Fruit fly (Drosophila melanogaster): Measurements from ENCODE around the gene CG8191.

The CG8191 gene

DNA sequence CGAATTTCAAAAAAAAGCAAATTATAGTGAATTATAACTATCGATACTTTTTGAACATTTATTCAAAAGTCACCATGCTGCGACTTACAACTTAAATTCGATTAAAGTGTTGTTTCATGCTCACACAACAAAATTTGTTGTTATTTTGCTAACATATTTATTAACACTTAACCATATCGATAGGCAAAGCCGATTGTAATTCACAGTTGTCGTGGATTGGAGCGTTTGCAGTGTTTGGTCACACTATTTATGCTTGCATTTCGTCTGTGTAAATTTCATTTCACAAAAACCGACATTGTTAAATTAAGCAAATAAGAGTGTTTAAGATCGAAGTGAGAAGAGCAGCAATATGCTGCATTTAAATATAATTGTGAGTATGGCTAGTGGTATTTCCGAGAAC, 19.6 kb upstream of the CG8191 start, which contains the start of gene HUWE1 (continued):
- no peak for TF ChIP-seq CG16779 (tag; optimal IDR thresholded peaks at IDR 0.05)
- no peak for TF ChIP-seq CG11762 (GFP tag; optimal IDR thresholded peaks at IDR 0.05; ENCODE audit: insufficient read depth)
- TF ChIP-seq ss (GFP tag; optimal IDR thresholded peaks at IDR 0.05) = no peak
- no peak for TF ChIP-seq Sox15 (GFP tag; optimal IDR thresholded peaks at IDR 0.05)
- TF ChIP-seq CG15336 (GFP tag; IDR thresholded peaks at IDR 0.05) = 0 out of 2 replicates have a peak, but pooled peaks have one; percentile 14
- TF ChIP-seq CG10631 (GFP tag; optimal IDR thresholded peaks at IDR 0.05) = no peak
- TF ChIP-seq OdsH (GFP tag; optimal IDR thresholded peaks at IDR 0.05) = no peak
- no peak for TF ChIP-seq CG8632 (GFP tag; optimal IDR thresholded peaks at IDR 0.05)
- no peak for TF ChIP-seq CG32006 (GFP tag; optimal IDR thresholded peaks at IDR 0.05)
- TF ChIP-seq Eip75B (GFP tag; optimal IDR thresholded peaks at IDR 0.05) = no peak
- peak; percentile 25 for TF ChIP-seq dsx (GFP tag; optimal IDR thresholded peaks at IDR 0.05; ENCODE audit: poor library complexity, severe bottlenecking)
- TF ChIP-seq CG6792 (GFP tag; optimal IDR thresholded peaks at IDR 0.05) = no peak
- no peak for TF ChIP-seq CG10669 (GFP tag; optimal IDR thresholded peaks at IDR 0.05)

DNA sequence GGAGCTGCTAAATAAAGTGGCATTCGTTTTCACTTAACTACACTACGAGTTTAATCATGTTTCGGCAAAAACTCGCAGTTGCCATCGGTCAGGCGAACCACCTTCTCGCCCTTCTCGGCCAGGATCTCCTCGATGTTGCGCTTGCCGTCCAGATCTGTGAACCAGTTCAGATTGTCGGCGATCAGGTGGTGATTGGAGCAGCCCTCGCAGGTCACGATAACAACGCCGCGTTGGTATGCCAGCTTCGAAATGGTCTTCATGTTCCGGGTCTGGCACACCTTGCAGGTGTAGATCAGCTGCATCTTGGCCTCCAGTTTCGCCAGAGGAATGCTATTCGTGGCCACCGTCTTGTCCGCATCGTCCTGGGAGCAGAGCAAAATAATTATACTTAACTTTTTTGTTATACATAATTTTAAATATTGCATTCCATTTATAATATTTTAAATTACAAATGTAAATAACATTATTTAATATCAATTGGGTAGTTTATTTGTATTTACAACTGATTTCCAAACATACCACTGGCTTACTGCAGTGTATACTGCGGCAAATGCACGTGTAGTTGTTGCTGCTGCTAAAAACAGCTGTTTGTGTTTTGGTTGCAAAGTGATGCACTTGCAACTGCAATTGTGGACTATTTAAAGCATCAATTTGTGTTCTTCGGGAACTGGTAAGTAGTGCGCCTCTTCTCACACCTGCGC, 1.4 kb downstream of the CG8191 start:
- TF ChIP-seq cyc (GFP tag; optimal IDR thresholded peaks at IDR 0.05) = no peak
- peak; percentile 60 for TF ChIP-seq CG15336 (GFP tag; IDR thresholded peaks at IDR 0.05)
- no peak for TF ChIP-seq CG8632 (GFP tag; optimal IDR thresholded peaks at IDR 0.05)
- TF ChIP-seq CG6163 (GFP tag; IDR thresholded peaks at IDR 0.05) = peak; percentile 47; the same call in 1 of the 3 replicates
- TF ChIP-seq Hr39 (GFP tag; optimal IDR thresholded peaks at IDR 0.05) = no peak
- no peak for TF ChIP-seq Hr38 (GFP tag; optimal IDR thresholded peaks at IDR 0.05)
- no peak for TF ChIP-seq Sox14 (GFP tag; optimal IDR thresholded peaks at IDR 0.05)
- TF ChIP-seq Gug (GFP tag; IDR thresholded peaks at IDR 0.05) = no peak
- no peak for TF ChIP-seq dac (GFP tag; optimal IDR thresholded peaks at IDR 0.05)
- TF ChIP-seq achi (GFP tag; optimal IDR thresholded peaks at IDR 0.05) = no peak
- TF ChIP-seq OdsH (GFP tag; optimal IDR thresholded peaks at IDR 0.05) = no peak
- peak; percentile 32 for TF ChIP-seq Eip78C (GFP tag)
- no peak for TF ChIP-seq CG4318 (GFP tag; optimal IDR thresholded peaks at IDR 0.05)
- no peak for TF ChIP-seq spab (GFP tag; optimal IDR thresholded peaks at IDR 0.05)
- no peak for TF ChIP-seq Ets21C (GFP tag; optimal IDR thresholded peaks at IDR 0.05)
- no peak for TF ChIP-seq dsx (GFP tag; optimal IDR thresholded peaks at IDR 0.05; ENCODE audit: poor library complexity, severe bottlenecking)
- TF ChIP-seq fkh (GFP tag; optimal IDR thresholded peaks at IDR 0.05) = no peak
- no peak for TF ChIP-seq CG3032 (tag; optimal IDR thresholded peaks at IDR 0.05)
- peak; percentile 72 for TF ChIP-seq eg (GFP tag; IDR thresholded peaks at IDR 0.05)
- no peak for TF ChIP-seq Met (GFP tag; optimal IDR thresholded peaks at IDR 0.05)
- TF ChIP-seq CG10631 (GFP tag; optimal IDR thresholded peaks at IDR 0.05) = no peak
- no peak for TF ChIP-seq pdm3 (GFP tag; optimal IDR thresholded peaks at IDR 0.05)
- no peak for TF ChIP-seq net (GFP tag; optimal IDR thresholded peaks at IDR 0.05)
- TF ChIP-seq CG8119 (GFP tag; IDR thresholded peaks at IDR 0.05) = peak; percentile 26; the same call in 1 of the 3 replicates
- TF ChIP-seq acj6 (GFP tag; optimal IDR thresholded peaks at IDR 0.05) = no peak
- TF ChIP-seq Eip93F (GFP tag; optimal IDR thresholded peaks at IDR 0.05) = no peak
- no peak for TF ChIP-seq CG11294 (GFP tag; IDR thresholded peaks at IDR 0.05)

DNA sequence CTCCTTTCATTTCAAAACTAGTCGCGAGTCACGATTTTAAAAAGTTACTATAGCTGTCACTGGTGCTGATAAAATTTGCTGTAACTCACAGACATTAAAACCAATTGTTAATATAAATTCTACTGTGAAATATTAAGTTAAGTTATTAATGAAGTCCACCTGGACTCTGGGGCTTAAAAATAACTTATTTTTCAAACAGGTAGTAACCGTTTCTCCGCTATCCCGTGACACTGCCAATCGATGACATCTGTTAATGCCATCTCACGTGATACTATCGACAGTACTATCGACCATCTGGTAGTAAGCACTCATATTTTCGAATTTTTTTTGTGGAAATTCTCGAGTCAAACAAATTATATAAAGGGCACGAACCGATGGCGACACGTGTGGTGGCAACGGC, 2.0 kb downstream of the CG8191 start, which contains the start of the genes CG12379 and MagR:
Gene CG12379, minus strand, starts transcription at position 2 of the 400 bp plus-strand sequence.
Gene MagR, plus strand, starts transcription at position 276 of the 400 bp plus-strand sequence.
- peak; percentile 84 for TF ChIP-seq svp (GFP tag)
- no peak for TF ChIP-seq Sox102F (GFP tag; optimal IDR thresholded peaks at IDR 0.05)
- TF ChIP-seq Hr4 (GFP tag; optimal IDR thresholded peaks at IDR 0.05) = peak; percentile 25
- no peak for TF ChIP-seq ss (GFP tag; optimal IDR thresholded peaks at IDR 0.05)
- TF ChIP-seq dac (GFP tag; optimal IDR thresholded peaks at IDR 0.05) = no peak
- peak; percentile 64 for TF ChIP-seq Met (GFP tag; optimal IDR thresholded peaks at IDR 0.05)
- TF ChIP-seq CG10669 (GFP tag; optimal IDR thresholded peaks at IDR 0.05) = no peak
- no peak for TF ChIP-seq CG6854 (GFP tag; optimal IDR thresholded peaks at IDR 0.05)
- peak; percentile 70 for TF ChIP-seq lz (GFP tag; optimal IDR thresholded peaks at IDR 0.05)
- TF ChIP-seq cyc (GFP tag; optimal IDR thresholded peaks at IDR 0.05) = peak; percentile 64
- TF ChIP-seq CG11902 (GFP tag; optimal IDR thresholded peaks at IDR 0.05) = peak; percentile 27
- TF ChIP-seq fd59A (GFP tag; optimal IDR thresholded peaks at IDR 0.05) = peak; percentile 33
- TF ChIP-seq Eip93F (GFP tag; optimal IDR thresholded peaks at IDR 0.05) = no peak
- no peak for TF ChIP-seq CG11294 (GFP tag; IDR thresholded peaks at IDR 0.05)
- peak; percentile 58 for TF ChIP-seq Gug (GFP tag; IDR thresholded peaks at IDR 0.05)
- TF ChIP-seq Hr38 (GFP tag; optimal IDR thresholded peaks at IDR 0.05) = no peak
- peak; percentile 36 for TF ChIP-seq Smox (GFP tag; optimal IDR thresholded peaks at IDR 0.05)
- TF ChIP-seq Ets96B (tag; optimal IDR thresholded peaks at IDR 0.05) = peak; percentile 41
- TF ChIP-seq fkh (GFP tag; optimal IDR thresholded peaks at IDR 0.05) = no peak
- TF ChIP-seq vri (GFP tag; optimal IDR thresholded peaks at IDR 0.05) = no peak
- peak; percentile 50 for TF ChIP-seq achi (GFP tag; optimal IDR thresholded peaks at IDR 0.05)
- peak; percentile 18 for TF ChIP-seq Sox14 (GFP tag; optimal IDR thresholded peaks at IDR 0.05)
- peak; percentile 66 for TF ChIP-seq esn (GFP tag; optimal IDR thresholded peaks at IDR 0.05)
- TF ChIP-seq OdsH (GFP tag; optimal IDR thresholded peaks at IDR 0.05) = peak; percentile 37

All from whole organism, prepupa.